Fruit fly (Drosophila melanogaster): ENCODE measurements around the gene CG15260.

DNA sequence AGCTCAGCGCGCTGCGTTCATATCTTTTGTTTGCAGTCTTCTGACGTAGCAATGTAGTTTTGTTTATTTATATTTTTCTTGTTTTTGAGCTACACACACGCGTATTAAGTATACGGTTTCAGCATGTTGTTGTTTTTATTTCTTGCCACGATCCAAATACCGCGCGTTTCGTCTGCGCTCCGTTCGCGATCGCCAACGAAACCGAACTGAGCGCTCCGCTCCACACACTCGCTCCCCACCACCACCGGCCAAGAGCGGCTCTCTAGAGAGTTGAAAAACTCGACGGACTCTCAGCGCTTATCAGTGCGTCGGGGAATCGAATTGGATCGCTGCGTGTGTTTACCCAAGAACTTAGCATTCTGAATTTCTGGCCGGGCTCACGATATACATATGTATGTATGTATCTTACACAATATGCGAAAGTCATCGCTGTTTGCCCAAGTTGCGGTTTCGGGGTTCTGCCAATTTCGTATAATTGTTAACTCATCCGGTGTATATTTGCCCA is 27.5 kb downstream of the CG15260 start, which contains the start of gene yuri:
- no peak for TF ChIP-seq usp (GFP tag; optimal IDR thresholded peaks at IDR 0.05)
- TF ChIP-seq CG8478 (optimal IDR thresholded peaks at IDR 0.05) = no peak
- no peak for TF ChIP-seq psq (optimal IDR thresholded peaks at IDR 0.05)
